Worm (Caenorhabditis elegans) whole organism, L1 larva: ENCODE results near the gene ndua-7.

Source experiments
- ama-1 ChIP-seq: fragments of 150-350 bp; optimal IDR thresholded peaks from 2 replicates; lab custom pipeline; 2014
- ceh-8 ChIP-seq: fragments of 200-800 bp; sonication (Bioruptor generic); optimal IDR thresholded peaks from 2 replicates; lab custom pipeline; 2018; ENCODE audit warnings: mild to moderate bottlenecking, missing genetic modification characterization, moderate library complexity, missing compliant biosample characterization
- irx-1 ChIP-seq: sonication (generic microtip); optimal IDR thresholded peaks from 2 replicates; lab custom pipeline; 2016; ENCODE audit warnings: missing genetic modification characterization, missing compliant biosample characterization
- lin-39 ChIP-seq: fragments of 150-350 bp; optimal IDR thresholded peaks from 2 replicates; lab custom pipeline; 2014; ENCODE audit warnings: missing biosample characterization, missing genetic modification reagents, missing genetic modification characterization
- nhr-11 ChIP-seq: fragments of 150-350 bp; optimal IDR thresholded peaks from 2 replicates; lab custom pipeline; 2014; ENCODE audit warnings: missing biosample characterization, missing genetic modification characterization
- nhr-237 ChIP-seq: fragments of 150-350 bp; optimal IDR thresholded peaks from 2 replicates; lab custom pipeline; 2014; ENCODE audit warnings: missing biosample characterization, missing genetic modification characterization
- nhr-90 ChIP-seq: sonication (generic microtip); optimal IDR thresholded peaks from 2 replicates; lab custom pipeline; 2016; ENCODE audit warnings: mild to moderate bottlenecking, missing genetic modification characterization, missing compliant biosample characterization; ENCODE audit not compliant: poor library complexity

- no peak for TF ChIP-seq lin-39
- TF ChIP-seq ama-1 (lab: Kevin White, UChicago): no peak
- TF ChIP-seq nhr-237: no peak
- no peak for TF ChIP-seq nhr-90 (tag; lab: Kevin White, UChicago)
- no peak for TF ChIP-seq irx-1 (tag; lab: Kevin White, UChicago)
- no peak for TF ChIP-seq ceh-8
- TF ChIP-seq nhr-11: no peak
These were observed 7.2 kb upstream of the ndua-7 start, which contains the start of gene F45H10.5 for ce11 chrII:13501575-13501974.
